Fruit fly (Drosophila melanogaster) whole organism, prepupa: ENCODE data around the gene CG8219.

Source experiments
- CG10631 ChIP-seq: fragments of 200-800 bp; sonication (Bioruptor generic); optimal IDR thresholded peaks from 2 replicates; lab custom pipeline; 2016; ENCODE audit warnings: missing biosample characterization, missing genetic modification characterization
- CG10669 ChIP-seq: fragments of 200-800 bp; sonication (Bioruptor generic); optimal IDR thresholded peaks from 3 replicates; lab custom pipeline; 2018; ENCODE audit warnings: missing biosample characterization, mild to moderate bottlenecking, missing genetic modification characterization, moderate library complexity
- CG11294 ChIP-seq: fragments of 200-800 bp; sonication (Bioruptor generic); IDR thresholded peaks from 2 replicates; pipeline ENCODE4 v1.3.6; 2022; ENCODE audit warnings: missing biosample characterization, missing genetic modification characterization
- CG15336 ChIP-seq: fragments of 200-800 bp; sonication (Bioruptor generic); IDR thresholded peaks from 2 replicates; pipeline ENCODE4 v1.3.6; 2022; ENCODE audit warnings: missing biosample characterization, missing genetic modification characterization
- CG1621 ChIP-seq: fragments of 200-800 bp; sonication (Bioruptor generic); optimal IDR thresholded peaks from 3 replicates; lab custom pipeline; 2018; ENCODE audit warnings: missing biosample characterization, mild to moderate bottlenecking, missing genetic modification characterization
- CG16779 ChIP-seq: fragments of 200-800 bp; sonication (Bioruptor generic); optimal IDR thresholded peaks from 3 replicates; lab custom pipeline; 2017; ENCODE audit warnings: missing biosample characterization, mild to moderate bottlenecking, missing genetic modification characterization
- CG3032 ChIP-seq: fragments of 200-800 bp; optimal IDR thresholded peaks from 2 replicates; lab custom pipeline; 2019; ENCODE audit warnings: missing biosample characterization, mild to moderate bottlenecking, missing genetic modification characterization, moderate library complexity
- CG31627 ChIP-seq: fragments of 200-800 bp; sonication (Bioruptor generic); optimal IDR thresholded peaks from 3 replicates; lab custom pipeline; 2016; ENCODE audit warnings: missing biosample characterization, missing genetic modification characterization
- CG32006 ChIP-seq: fragments of 200-800 bp; sonication (Bioruptor generic); optimal IDR thresholded peaks from 3 replicates; lab custom pipeline; 2017; ENCODE audit warnings: missing biosample characterization, mild to moderate bottlenecking, missing genetic modification characterization
- CG34406 ChIP-seq: fragments of 200-800 bp; sonication (Bioruptor generic); optimal IDR thresholded peaks from 3 replicates; lab custom pipeline; 2016; ENCODE audit warnings: missing biosample characterization, missing genetic modification characterization
- CG4318 ChIP-seq: fragments of 200-800 bp; sonication (Bioruptor generic); optimal IDR thresholded peaks from 3 replicates; lab custom pipeline; 2017; ENCODE audit warnings: missing biosample characterization, mild to moderate bottlenecking, missing genetic modification characterization
- CG6163 ChIP-seq: fragments of 200-800 bp; sonication (Bioruptor generic); IDR thresholded peaks from 3 replicates; pipeline ENCODE4 v1.3.6; 2022; ENCODE audit warnings: missing biosample characterization, missing genetic modification characterization
- CG6276 ChIP-seq: fragments of 200-800 bp; sonication (Bioruptor generic); optimal IDR thresholded peaks from 2 replicates; lab custom pipeline; 2017; ENCODE audit warnings: missing biosample characterization, mild to moderate bottlenecking, missing genetic modification characterization
- CG6792 ChIP-seq: fragments of 200-800 bp; sonication (Bioruptor generic); optimal IDR thresholded peaks from 3 replicates; lab custom pipeline; 2016; ENCODE audit warnings: missing biosample characterization, missing genetic modification characterization
- CG6808 ChIP-seq: fragments of 200-800 bp; sonication (Bioruptor generic); optimal IDR thresholded peaks from 3 replicates; lab custom pipeline; 2017; ENCODE audit warnings: missing biosample characterization, missing genetic modification characterization, mild to moderate bottlenecking, moderate library complexity, missing genetic modification reagents
- CG6854 ChIP-seq: fragments of 200-800 bp; sonication (Bioruptor generic); optimal IDR thresholded peaks from 2 replicates; lab custom pipeline; 2017; ENCODE audit warnings: missing biosample characterization, mild to moderate bottlenecking, missing genetic modification characterization
- CG7368 ChIP-seq: fragments of 200-800 bp; sonication (Bioruptor generic); optimal IDR thresholded peaks from 3 replicates; lab custom pipeline; 2016; ENCODE audit warnings: missing biosample characterization, missing genetic modification characterization
- CG8119 ChIP-seq: fragments of 200-800 bp; sonication (Bioruptor generic); IDR thresholded peaks from 3 replicates; pipeline ENCODE4 v1.3.6; 2022; ENCODE audit warnings: missing biosample characterization, missing genetic modification characterization
- CG8319 ChIP-seq: fragments of 200-800 bp; sonication (Bioruptor generic); optimal IDR thresholded peaks from 3 replicates; lab custom pipeline; 2016; ENCODE audit warnings: missing biosample characterization, missing genetic modification characterization
- CG8632 ChIP-seq: fragments of 200-800 bp; sonication (Bioruptor generic); optimal IDR thresholded peaks from 3 replicates; lab custom pipeline; 2016; ENCODE audit warnings: missing biosample characterization, missing genetic modification characterization
- CG9139 ChIP-seq: fragments of 200-800 bp; sonication (Bioruptor generic); optimal IDR thresholded peaks from 3 replicates; lab custom pipeline; 2017; ENCODE audit warnings: missing biosample characterization, mild to moderate bottlenecking, missing genetic modification characterization
- Eip75B ChIP-seq: fragments of 200-800 bp; sonication (Bioruptor generic); optimal IDR thresholded peaks from 3 replicates; lab custom pipeline; 2016; ENCODE audit warnings: missing biosample characterization, missing genetic modification characterization
- Eip78C ChIP-seq: fragments of 200-800 bp; sonication (Bioruptor generic); peaks from one replicate; lab custom pipeline; 2016; ENCODE audit warnings: missing biosample characterization, missing genetic modification characterization
- Ets21C ChIP-seq: fragments of 200-800 bp; sonication (Bioruptor generic); optimal IDR thresholded peaks from 3 replicates; lab custom pipeline; 2016; ENCODE audit warnings: missing biosample characterization, missing genetic modification characterization
- Ets96B ChIP-seq: fragments of 200-800 bp; optimal IDR thresholded peaks from 2 replicates; lab custom pipeline; 2019; ENCODE audit warnings: missing biosample characterization, mild to moderate bottlenecking, missing genetic modification characterization, moderate library complexity
- Gug ChIP-seq: fragments of 200-800 bp; sonication (Bioruptor generic); IDR thresholded peaks from 2 replicates; pipeline ENCODE4 v1.3.6; 2022; ENCODE audit warnings: missing biosample characterization, missing genetic modification characterization
- Hr38 ChIP-seq: sonication (Bioruptor generic); optimal IDR thresholded peaks from 2 replicates; lab custom pipeline; 2016; ENCODE audit warnings: missing biosample characterization, missing genetic modification characterization
- Hr39 ChIP-seq: fragments of 200-800 bp; sonication (Bioruptor generic); optimal IDR thresholded peaks from 2 replicates; lab custom pipeline; 2016; ENCODE audit warnings: missing biosample characterization, missing genetic modification characterization
- Hr4 ChIP-seq: fragments of 200-800 bp; sonication (Bioruptor generic); optimal IDR thresholded peaks from 3 replicates; lab custom pipeline; 2016; ENCODE audit warnings: missing biosample characterization, missing genetic modification characterization
- Smox ChIP-seq: fragments of 200-800 bp; sonication (Bioruptor generic); optimal IDR thresholded peaks from 3 replicates; lab custom pipeline; 2016; ENCODE audit warnings: missing biosample characterization, missing genetic modification characterization
- Sox102F ChIP-seq: fragments of 200-800 bp; sonication (Bioruptor generic); optimal IDR thresholded peaks from 2 replicates; lab custom pipeline; 2016; ENCODE audit warnings: missing biosample characterization, mild to moderate bottlenecking, missing genetic modification characterization
- Sox14 ChIP-seq: fragments of 200-800 bp; sonication (Bioruptor generic); optimal IDR thresholded peaks from 3 replicates; lab custom pipeline; 2016; ENCODE audit warnings: missing biosample characterization, missing genetic modification characterization
- achi ChIP-seq: fragments of 200-800 bp; sonication (Bioruptor generic); optimal IDR thresholded peaks from 3 replicates; lab custom pipeline; 2016; ENCODE audit warnings: missing biosample characterization, missing genetic modification characterization
- acj6 ChIP-seq: fragments of 200-800 bp; sonication (Bioruptor generic); optimal IDR thresholded peaks from 3 replicates; lab custom pipeline; 2016; ENCODE audit warnings: missing biosample characterization, missing genetic modification characterization
- cyc ChIP-seq: fragments of 200-800 bp; sonication (Bioruptor generic); optimal IDR thresholded peaks from 3 replicates; lab custom pipeline; 2016; ENCODE audit warnings: missing biosample characterization, missing genetic modification characterization
- dac ChIP-seq: fragments of 200-800 bp; sonication (Bioruptor generic); optimal IDR thresholded peaks from 2 replicates; lab custom pipeline; 2017; ENCODE audit warnings: missing biosample characterization, mild to moderate bottlenecking, missing genetic modification characterization
- dsx ChIP-seq: fragments of 200-800 bp; optimal IDR thresholded peaks from 3 replicates; lab custom pipeline; 2019; ENCODE audit warnings: missing biosample characterization, mild to moderate bottlenecking, missing genetic modification characterization, moderate library complexity; ENCODE audit not compliant: poor library complexity, severe bottlenecking
- eg ChIP-seq: fragments of 200-800 bp; sonication (Bioruptor generic); IDR thresholded peaks from 3 replicates; pipeline ENCODE4 v1.3.6; 2022; ENCODE audit warnings: missing biosample characterization, missing genetic modification characterization
- esn ChIP-seq: fragments of 200-800 bp; sonication (Bioruptor generic); optimal IDR thresholded peaks from 2 replicates; lab custom pipeline; 2016; ENCODE audit warnings: missing biosample characterization, mild to moderate bottlenecking, missing genetic modification characterization, moderate library complexity
- fd59A ChIP-seq: fragments of 200-800 bp; sonication (Bioruptor generic); optimal IDR thresholded peaks from 2 replicates; lab custom pipeline; 2017; ENCODE audit warnings: missing biosample characterization, mild to moderate bottlenecking, missing genetic modification characterization, missing genetic modification reagents
- fkh ChIP-seq: fragments of 200-800 bp; sonication (Bioruptor generic); optimal IDR thresholded peaks from 3 replicates; lab custom pipeline; 2017; ENCODE audit warnings: missing biosample characterization, mild to moderate bottlenecking, missing genetic modification characterization, moderate library complexity
- lz ChIP-seq: fragments of 200-800 bp; sonication (Bioruptor generic); optimal IDR thresholded peaks from 3 replicates; lab custom pipeline; 2016; ENCODE audit warnings: missing biosample characterization, missing genetic modification characterization
- net ChIP-seq: fragments of 200-800 bp; sonication (Bioruptor generic); optimal IDR thresholded peaks from 3 replicates; lab custom pipeline; 2016; ENCODE audit warnings: missing biosample characterization, missing genetic modification characterization
- pdm3 ChIP-seq: fragments of 200-800 bp; sonication (Bioruptor generic); optimal IDR thresholded peaks from 3 replicates; lab custom pipeline; 2016; ENCODE audit warnings: missing biosample characterization, missing genetic modification characterization
- spab ChIP-seq: fragments of 200-800 bp; sonication (Bioruptor generic); optimal IDR thresholded peaks from 2 replicates; lab custom pipeline; 2017; ENCODE audit warnings: missing biosample characterization, mild to moderate bottlenecking, missing genetic modification characterization, missing genetic modification reagents
- ss ChIP-seq, 2 experiments: fragments of 200-800 bp; sonication (Bioruptor generic); optimal IDR thresholded peaks; 2 replicates in 1 of 2; 3 replicates in 1 of 2; lab custom pipeline; 2017 to 2018; ENCODE audit warnings: mild to moderate bottlenecking in 2 of 2, missing biosample characterization in 2 of 2, missing genetic modification characterization in 2 of 2, moderate library complexity in 1 of 2
- svp ChIP-seq: fragments of 200-800 bp; sonication (Bioruptor generic); peaks from one replicate; lab custom pipeline; 2016; ENCODE audit warnings: missing biosample characterization, missing genetic modification characterization

The CG8219 gene

dm6 chr3L:6218517-6219155 lies 18.4 kb downstream of the CG8219 start:
- TF ChIP-seq eg (GFP tag; lab: Robert Waterston, UW): peak; percentile 45; the same call in 1 of the 3 replicates
- peak; percentile 49; the same call in 2 of the 3 replicates for TF ChIP-seq CG8119 (GFP tag; lab: Robert Waterston, UW)
- peak; percentile 25 for TF ChIP-seq Eip78C (GFP tag; lab: Kevin White, UChicago)
- TF ChIP-seq dac (GFP tag; lab: Kevin White, UChicago): no peak
- peak; percentile 50 for TF ChIP-seq net (GFP tag; lab: Kevin White, UChicago)
- TF ChIP-seq Eip75B (GFP tag; lab: Kevin White, UChicago): peak; percentile 22
- peak; percentile 45 for TF ChIP-seq CG6808 (GFP tag; lab: Kevin White, UChicago)
- TF ChIP-seq dsx (GFP tag; lab: Kevin White, UChicago): peak; percentile 14
- peak; percentile 81 for TF ChIP-seq fkh (GFP tag; lab: Kevin White, UChicago)
- TF ChIP-seq CG15336 (GFP tag; lab: Robert Waterston, UW): peak; percentile 66; the same call in 1 of the 2 replicates
- peak; percentile 1 for TF ChIP-seq CG6276
- peak; percentile 9 for TF ChIP-seq CG10669
- TF ChIP-seq Ets96B (tag; lab: Kevin White, UChicago): peak; percentile 21
- peak; percentile 68 for TF ChIP-seq CG6854 (GFP tag; lab: Kevin White, UChicago)
- no peak for TF ChIP-seq CG8632
- TF ChIP-seq CG16779 (tag; lab: Kevin White, UChicago): peak; percentile 46
- no peak for TF ChIP-seq Hr4 (GFP tag; lab: Kevin White, UChicago)
- no peak for TF ChIP-seq Ets21C (GFP tag; lab: Kevin White, UChicago)
- peak; percentile 55 for TF ChIP-seq CG9139 (GFP tag; lab: Kevin White, UChicago)
- peak; percentile 64 to 66 for TF ChIP-seq ss (GFP tag; optimal IDR thresholded peaks at IDR 0.05; lab: Kevin White, UChicago)
- TF ChIP-seq CG6163 (GFP tag; lab: Robert Waterston, UW): peak; percentile 71; the same call in 2 of the 3 replicates
- TF ChIP-seq CG1621: peak; percentile 61
- peak; percentile 8 for TF ChIP-seq Sox102F (GFP tag; lab: Kevin White, UChicago)
- TF ChIP-seq spab: peak; percentile 18
- no peak for TF ChIP-seq Hr39 (GFP tag; lab: Kevin White, UChicago)
- TF ChIP-seq CG34406: no peak

- peak; percentile 10 for TF ChIP-seq Ets96B (tag; lab: Kevin White, UChicago)
- peak; percentile 1 for TF ChIP-seq CG10669
- no peak for TF ChIP-seq Hr38
- TF ChIP-seq fkh (GFP tag; lab: Kevin White, UChicago): no peak
- TF ChIP-seq esn (GFP tag; lab: Kevin White, UChicago): peak; percentile 74
- TF ChIP-seq CG6808 (GFP tag; lab: Kevin White, UChicago): no peak
- peak; percentile 74 for TF ChIP-seq Smox (GFP tag; lab: Kevin White, UChicago)
- TF ChIP-seq Gug (GFP tag; lab: Robert Waterston, UW): peak; percentile 59
- peak; percentile 86 for TF ChIP-seq CG31627 (GFP tag; lab: Kevin White, UChicago)
- TF ChIP-seq fd59A: no peak
- no peak for TF ChIP-seq CG6854 (GFP tag; lab: Kevin White, UChicago)
- TF ChIP-seq CG8119 (GFP tag; lab: Robert Waterston, UW): peak; percentile 51; the same call in 1 of the 3 replicates
- peak; percentile 87 for TF ChIP-seq svp (GFP tag; lab: Kevin White, UChicago)
- peak; percentile 39 for TF ChIP-seq CG7368 (GFP tag; lab: Kevin White, UChicago)
- TF ChIP-seq Eip78C (GFP tag; lab: Kevin White, UChicago): peak; percentile 59
- peak; percentile 82 for TF ChIP-seq CG6163 (GFP tag; lab: Robert Waterston, UW)
- peak; percentile 58 for TF ChIP-seq acj6 (GFP tag; lab: Kevin White, UChicago)
- peak; percentile 53 for TF ChIP-seq achi (GFP tag; lab: Kevin White, UChicago)
- TF ChIP-seq CG10631 (GFP tag; lab: Kevin White, UChicago): peak; percentile 49
- TF ChIP-seq Ets21C (GFP tag; lab: Kevin White, UChicago): peak; percentile 72
- peak; percentile 74 for TF ChIP-seq CG32006 (GFP tag; lab: Kevin White, UChicago)
- TF ChIP-seq CG6276: peak; percentile 40
- peak; percentile 60 for TF ChIP-seq Hr4 (GFP tag; lab: Kevin White, UChicago)
- peak; percentile 70 for TF ChIP-seq Sox14 (GFP tag; lab: Kevin White, UChicago)
- peak; percentile 39 for TF ChIP-seq CG6792 (GFP tag; lab: Kevin White, UChicago)
- TF ChIP-seq CG8632: peak; percentile 37
- peak; percentile 3 for TF ChIP-seq CG3032 (tag; lab: Kevin White, UChicago)
- TF ChIP-seq cyc: peak; percentile 82
- TF ChIP-seq dsx (GFP tag; lab: Kevin White, UChicago): no peak
- peak; percentile 58 for TF ChIP-seq lz (GFP tag; lab: Kevin White, UChicago)
- TF ChIP-seq CG4318 (GFP tag; lab: Kevin White, UChicago): peak; percentile 40
- TF ChIP-seq eg (GFP tag; lab: Robert Waterston, UW): peak; percentile 83
- TF ChIP-seq pdm3 (GFP tag; lab: Kevin White, UChicago): peak; percentile 53
- no peak for TF ChIP-seq spab
- TF ChIP-seq CG11294 (GFP tag; lab: Robert Waterston, UW): peak; percentile 71
- TF ChIP-seq CG8319 (GFP tag; lab: Kevin White, UChicago): peak; percentile 40
These were observed 19.9 kb downstream of the CG8219 start, which contains the start of gene CG33946 for dm6 chr3L:6220187-6220586. Gene CG33946, plus strand, starts transcription at chr3L:6220578.
